Comparison of ENCODE assay signal across 2 fruit fly cellular contexts in the genomic region with DNA sequence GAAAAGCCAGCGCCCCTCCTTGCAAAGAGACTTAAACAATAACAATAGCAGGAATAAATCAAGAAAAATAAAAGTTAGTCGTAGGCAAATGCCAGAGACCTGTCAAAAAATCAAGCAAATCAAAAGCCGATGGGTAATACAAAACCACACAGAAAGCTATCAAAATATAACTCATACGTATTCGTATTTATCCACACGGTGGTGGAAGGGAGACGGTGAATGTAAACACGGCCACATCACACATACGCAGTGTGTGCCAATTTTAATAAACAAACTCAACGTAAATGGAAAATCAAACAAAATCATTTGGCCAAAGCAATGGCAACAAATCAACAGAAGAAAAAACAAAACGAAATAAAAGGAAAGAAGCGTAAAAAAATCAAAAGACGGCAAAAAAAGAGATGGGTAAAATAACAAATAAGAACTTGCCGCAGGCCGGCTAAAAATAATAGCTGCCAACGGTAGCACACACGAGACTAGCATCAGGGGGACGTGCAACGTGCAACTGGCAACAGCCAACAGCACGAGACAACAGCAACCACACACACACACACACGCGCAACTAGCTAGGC.
A peak's percentile ranks its signal among the peaks of the same experiment; 100 is the strongest.
TF ChIP-seq lines count a peak whose summit lies in the region.

No protein-coding gene starts in this region.

TF ChIP-seq in whole organism, embryonic, 481 proteins besides CTCF, POLR2A, EP300 and RAD21 (continued from another document):
- TF ChIP-seq CG7372 (GFP tag; IDR thresholded peaks at IDR 0.05; lab: Robert Waterston, UW) (peak; percentile 65), D (optimal IDR thresholded peaks at IDR 0.05; lab: Kevin White, UChicago) (no peak), D (GFP tag; optimal IDR thresholded peaks at IDR 0.05; lab: Kevin White, UChicago) (no peak), CG7963 (GFP tag; IDR thresholded peaks at IDR 0.05; lab: Robert Waterston, UW; ENCODE audit: partially characterized antibody) (no peak), CG16863 (GFP tag; optimal IDR thresholded peaks at IDR 0.05; lab: Kevin White, UChicago) (no peak), CG11085 (GFP tag; IDR thresholded peaks at IDR 0.05; lab: Robert Waterston, UW) (0 out of 2 replicates have a peak, but pooled peaks have one; percentile 22), slbo (GFP tag; IDR thresholded peaks at IDR 0.05; lab: Robert Waterston, UW) (peak; percentile 37; the same call in 1 of the 2 replicates), Oli (tag; optimal IDR thresholded peaks at IDR 0.05; lab: Kevin White, UChicago) (no peak), CG2678 (tag; optimal IDR thresholded peaks at IDR 0.05; lab: Kevin White, UChicago) (peak; percentile 11), sd (tag; optimal IDR thresholded peaks at IDR 0.05; lab: Kevin White, UChicago) (peak; percentile 1), CG5180 (GFP tag; optimal IDR thresholded peaks at IDR 0.05; lab: Kevin White, UChicago) (no peak), CG9932 (GFP tag; IDR thresholded peaks at IDR 0.05; lab: Robert Waterston, UW) (peak; percentile 45; the same call in 1 of the 2 replicates), so (GFP tag; IDR thresholded peaks at IDR 0.05; lab: Robert Waterston, UW) (peak; percentile 29; the same call in 2 of the 3 replicates), Bdp1 (GFP tag; optimal IDR thresholded peaks at IDR 0.05; lab: Kevin White, UChicago) (no peak), zen (tag; optimal IDR thresholded peaks at IDR 0.05; lab: Kevin White, UChicago) (no peak), lab (GFP tag; optimal IDR thresholded peaks at IDR 0.05; lab: Kevin White, UChicago) (peak; percentile 21), Doc3 (GFP tag; IDR thresholded peaks at IDR 0.05; lab: Robert Waterston, UW; ENCODE audit: partially characterized antibody) (no peak), CG12219 (GFP tag; optimal IDR thresholded peaks at IDR 0.05; lab: Kevin White, UChicago) (no peak), Rfx (GFP tag; IDR thresholded peaks at IDR 0.05; lab: Robert Waterston, UW) (peak; percentile 35; the same call in 1 of the 2 replicates), Optix (GFP tag; IDR thresholded peaks at IDR 0.05; lab: Robert Waterston, UW) (no peak)

TF ChIP-seq in whole organism, prepupa, 60 proteins besides CTCF, POLR2A, EP300 and RAD21 (continued from another document):
- TF ChIP-seq CG8632 (GFP tag; optimal IDR thresholded peaks at IDR 0.05; lab: Kevin White, UChicago) (no peak), CG6163 (GFP tag; IDR thresholded peaks at IDR 0.05; lab: Robert Waterston, UW) (peak; percentile 51; the same call in 2 of the 3 replicates), Ets21C (GFP tag; optimal IDR thresholded peaks at IDR 0.05; lab: Kevin White, UChicago) (no peak), lz (GFP tag; optimal IDR thresholded peaks at IDR 0.05; lab: Kevin White, UChicago) (no peak), CG6276 (GFP tag; optimal IDR thresholded peaks at IDR 0.05; lab: Kevin White, UChicago) (peak; percentile 76), CG3919 (GFP tag; optimal IDR thresholded peaks at IDR 0.05; lab: Kevin White, UChicago) (no peak), Eip93F (GFP tag; optimal IDR thresholded peaks at IDR 0.05; lab: Kevin White, UChicago) (no peak), CG6854 (GFP tag; optimal IDR thresholded peaks at IDR 0.05; lab: Kevin White, UChicago) (no peak), CG31627 (GFP tag; optimal IDR thresholded peaks at IDR 0.05; lab: Kevin White, UChicago) (no peak), fkh (GFP tag; optimal IDR thresholded peaks at IDR 0.05; lab: Kevin White, UChicago) (peak; percentile 17), CG8119 (GFP tag; IDR thresholded peaks at IDR 0.05; lab: Robert Waterston, UW) (peak; percentile 55), salr (GFP tag; optimal IDR thresholded peaks at IDR 0.05; lab: Kevin White, UChicago) (no peak), eg (GFP tag; IDR thresholded peaks at IDR 0.05; lab: Robert Waterston, UW) (peak; percentile 72; the same call in 2 of the 3 replicates)
TF ChIP-seq in whole organism, prepupa: peak in this region for 10.
